Worm (Caenorhabditis elegans) whole organism, L4 larva: ENCODE results near the gene Y43F4A.1.
A peak's percentile ranks its signal among the peaks of the same experiment; 100 is the strongest.

Experiments used
- F10B5.3 ChIP-seq: sonication (generic microtip); optimal IDR thresholded peaks from 2 replicates; lab custom pipeline; 2016; ENCODE audit warnings: mild to moderate bottlenecking, missing genetic modification characterization, missing compliant biosample characterization
- F49E8.2 ChIP-seq: sonication (generic microtip); optimal IDR thresholded peaks from 2 replicates; lab custom pipeline; 2016; ENCODE audit warnings: missing compliant biosample characterization, mild to moderate bottlenecking, missing genetic modification characterization, borderline replicate concordance
- R02D3.7 ChIP-seq: fragments of 150-350 bp; sonication (generic microtip); optimal IDR thresholded peaks from 3 replicates; lab custom pipeline; 2014; ENCODE audit warnings: missing biosample characterization, missing genetic modification characterization
- Y105C5A.15 ChIP-seq: fragments of 200-800 bp; sonication (Bioruptor generic); IDR thresholded peaks from 2 replicates; pipeline ENCODE4 v1.3.6; 2022; ENCODE audit warnings: missing genetic modification characterization, missing compliant biosample characterization
- Y48G9A.11 ChIP-seq: fragments of 200-800 bp; sonication (Bioruptor generic); IDR thresholded peaks from 2 replicates; pipeline ENCODE4 v1.3.6; 2022; ENCODE audit warnings: missing genetic modification reagents, missing genetic modification characterization, missing compliant biosample characterization
- Y75B8A.6 ChIP-seq: fragments of 200-800 bp; sonication (Bioruptor generic); IDR thresholded peaks from 2 replicates; pipeline ENCODE4 v1.3.6; 2022; ENCODE audit warnings: missing genetic modification reagents, missing genetic modification characterization, missing compliant biosample characterization
- ZK546.5 ChIP-seq, 2 experiments: sonication (generic microtip); optimal IDR thresholded peaks; 2 replicates each; lab custom pipeline; 2017; ENCODE audit warnings: missing biosample characterization in 2 of 2, missing genetic modification characterization in 2 of 2
- aha-1 ChIP-seq: fragments of 150-350 bp; peaks from one replicate; lab custom pipeline; 2014; ENCODE audit warnings: missing biosample characterization, missing genetic modification characterization
- aly-2 ChIP-seq: sonication (generic microtip); optimal IDR thresholded peaks from 2 replicates; lab custom pipeline; 2018; ENCODE audit warnings: missing biosample characterization, missing genetic modification characterization
- ama-1 ChIP-seq: fragments of 150-350 bp; optimal IDR thresholded peaks from 2 replicates; lab custom pipeline; 2014; ENCODE audit warnings: inconsistent platforms, mixed read lengths
- attf-4 ChIP-seq: sonication (generic microtip); optimal IDR thresholded peaks from 3 replicates; lab custom pipeline; 2017; ENCODE audit warnings: missing biosample characterization, missing genetic modification characterization
- ceh-28 ChIP-seq: fragments of 150-350 bp; optimal IDR thresholded peaks from 2 replicates; lab custom pipeline; 2014; ENCODE audit warnings: missing biosample characterization, missing genetic modification reagents, missing genetic modification characterization
- ceh-32 ChIP-seq: sonication (generic microtip); optimal IDR thresholded peaks from 2 replicates; lab custom pipeline; 2016; ENCODE audit warnings: mild to moderate bottlenecking, missing genetic modification characterization, missing compliant biosample characterization; ENCODE audit not compliant: poor library complexity
- ceh-82 ChIP-seq: sonication (generic microtip); optimal IDR thresholded peaks from 2 replicates; lab custom pipeline; 2017; ENCODE audit warnings: missing biosample characterization, missing genetic modification characterization
- ces-1 ChIP-seq: fragments of 150-350 bp; sonication (generic microtip); optimal IDR thresholded peaks from 4 replicates; lab custom pipeline; 2014; ENCODE audit warnings: missing biosample characterization, missing genetic modification reagents, missing genetic modification characterization
- daf-12 ChIP-seq: fragments of 150-350 bp; optimal IDR thresholded peaks from 2 replicates; lab custom pipeline; 2014; ENCODE audit warnings: missing biosample characterization, missing genetic modification reagents, missing genetic modification characterization
- daf-16 ChIP-seq, 3 experiments: sonication (generic microtip); optimal IDR thresholded peaks; 2 replicates each; lab custom pipeline; 2016 to 2017; ENCODE audit warnings: missing genetic modification characterization in 3 of 3, missing genetic modification reagents in 3 of 3, mild to moderate bottlenecking in 2 of 3, missing compliant biosample characterization in 2 of 3, missing biosample characterization in 1 of 3, moderate library complexity in 1 of 3
- daf-19 ChIP-seq: fragments of 200-800 bp; sonication (Bioruptor generic); conservative IDR thresholded peaks from 2 replicates; pipeline ENCODE4 v1.3.6; 2022; ENCODE audit warnings: missing genetic modification characterization, missing compliant biosample characterization
- dmd-6 ChIP-seq: fragments of 200-800 bp; sonication (Bioruptor generic); IDR thresholded peaks from 2 replicates; pipeline ENCODE4 v1.3.6; 2022; ENCODE audit warnings: missing genetic modification reagents, missing genetic modification characterization, missing compliant biosample characterization
- dmd-8 ChIP-seq: fragments of 200-800 bp; sonication (Bioruptor generic); IDR thresholded peaks from 2 replicates; pipeline ENCODE4 v1.3.6; 2022; ENCODE audit warnings: missing genetic modification characterization, missing compliant biosample characterization
- fos-1 ChIP-seq: fragments of 150-350 bp; optimal IDR thresholded peaks from 2 replicates; lab custom pipeline; 2014; ENCODE audit warnings: missing biosample characterization, missing genetic modification characterization
- gei-8 ChIP-seq: fragments of 200-800 bp; sonication (Bioruptor generic); optimal IDR thresholded peaks from 2 replicates; lab custom pipeline; 2018; ENCODE audit warnings: mild to moderate bottlenecking, missing genetic modification characterization, missing compliant biosample characterization
- hlh-30 ChIP-seq: sonication (generic microtip); optimal IDR thresholded peaks from 2 replicates; lab custom pipeline; 2017; ENCODE audit warnings: antibody characterized with exemption, mild to moderate bottlenecking, missing genetic modification characterization, missing compliant biosample characterization; ENCODE audit not compliant: insufficient read depth
- hmg-1.1 ChIP-seq: fragments of 200-800 bp; sonication (Bioruptor generic); IDR thresholded peaks from 2 replicates; pipeline ENCODE4 v1.3.6; 2022; ENCODE audit warnings: missing genetic modification reagents, missing genetic modification characterization, missing compliant biosample characterization
- lin-1 ChIP-seq: fragments of 200-800 bp; sonication (Bioruptor generic); IDR thresholded peaks from 2 replicates; pipeline ENCODE4 v1.3.6; 2022; ENCODE audit warnings: missing genetic modification reagents, missing genetic modification characterization, missing compliant biosample characterization
- lin-15B ChIP-seq: fragments of 150-350 bp; sonication (generic microtip); optimal IDR thresholded peaks from 3 replicates; lab custom pipeline; 2014; ENCODE audit warnings: missing biosample characterization, missing genetic modification characterization
- lin-38 ChIP-seq: fragments of 200-800 bp; sonication (Bioruptor generic); IDR thresholded peaks from 2 replicates; pipeline ENCODE4 v1.3.6; 2022; ENCODE audit warnings: missing genetic modification reagents, missing genetic modification characterization, missing compliant biosample characterization
- madf-5 ChIP-seq, 2 experiments: fragments of 200-800 bp; sonication (Bioruptor generic); IDR thresholded peaks; 2 replicates each; pipeline ENCODE4 v1.3.6; 2022; ENCODE audit warnings: missing compliant biosample characterization in 2 of 2, missing genetic modification characterization in 2 of 2
- mdl-1 ChIP-seq, 2 experiments: fragments of 150-350 bp in 1 of 2; sonication (generic microtip) in 1 of 2; optimal IDR thresholded peaks; 2 replicates each; lab custom pipeline; 2014 to 2017; ENCODE audit warnings: missing biosample characterization in 2 of 2, missing genetic modification characterization in 2 of 2
- mes-2 ChIP-seq: sonication (generic microtip); optimal IDR thresholded peaks from 2 replicates; lab custom pipeline; 2016; ENCODE audit warnings: missing genotype, mild to moderate bottlenecking, missing genetic modification characterization, missing compliant biosample characterization; ENCODE audit not compliant: poor library complexity, severe bottlenecking
- mxl-2 ChIP-seq: fragments of 200-800 bp; sonication (Bioruptor generic); conservative IDR thresholded peaks from 2 replicates; pipeline ENCODE4 v1.3.6; 2022; ENCODE audit warnings: missing genetic modification reagents, missing genetic modification characterization, missing compliant biosample characterization
- mxl-3 ChIP-seq: fragments of 200-800 bp; sonication (Bioruptor generic); optimal IDR thresholded peaks from 2 replicates; lab custom pipeline; 2018; ENCODE audit warnings: mild to moderate bottlenecking, missing genetic modification characterization, missing compliant biosample characterization
- nhr-10 ChIP-seq: fragments of 150-350 bp; optimal IDR thresholded peaks from 2 replicates; lab custom pipeline; 2014; ENCODE audit warnings: missing biosample characterization, missing genetic modification characterization
- nhr-11 ChIP-seq: fragments of 150-350 bp; optimal IDR thresholded peaks from 2 replicates; lab custom pipeline; 2014; ENCODE audit warnings: missing biosample characterization, missing genetic modification characterization
- nhr-111 ChIP-seq: fragments of 200-800 bp; sonication (Bioruptor generic); optimal IDR thresholded peaks from 2 replicates; lab custom pipeline; 2018; ENCODE audit warnings: mild to moderate bottlenecking, missing genetic modification characterization, missing compliant biosample characterization
- nhr-237 ChIP-seq: sonication (generic microtip); optimal IDR thresholded peaks from 2 replicates; lab custom pipeline; 2017; ENCODE audit warnings: missing biosample characterization, missing genetic modification characterization
- nhr-28 ChIP-seq: fragments of 150-350 bp; optimal IDR thresholded peaks from 2 replicates; lab custom pipeline; 2014; ENCODE audit warnings: missing biosample characterization, missing genetic modification characterization
- nhr-41 ChIP-seq: fragments of 200-800 bp; sonication (Bioruptor generic); IDR thresholded peaks from 2 replicates; pipeline ENCODE4 v1.3.6; 2022; ENCODE audit warnings: missing genetic modification reagents, missing genetic modification characterization, missing compliant biosample characterization
- nhr-48 ChIP-seq: sonication (generic microtip); optimal IDR thresholded peaks from 2 replicates; lab custom pipeline; 2016; ENCODE audit warnings: mild to moderate bottlenecking, missing genetic modification characterization, missing compliant biosample characterization
- nhr-6 ChIP-seq: fragments of 150-350 bp; optimal IDR thresholded peaks from 2 replicates; lab custom pipeline; 2014; ENCODE audit warnings: missing biosample characterization, missing genetic modification characterization
- nhr-77 ChIP-seq: fragments of 150-350 bp; optimal IDR thresholded peaks from 2 replicates; lab custom pipeline; 2014; ENCODE audit warnings: missing biosample characterization, missing genetic modification characterization
- php-3 ChIP-seq: fragments of 200-800 bp; sonication (Bioruptor generic); IDR thresholded peaks from 2 replicates; pipeline ENCODE4 v1.3.6; 2022; ENCODE audit warnings: missing genetic modification reagents, missing genetic modification characterization, missing compliant biosample characterization
- pqm-1 ChIP-seq: sonication (generic microtip); optimal IDR thresholded peaks from 2 replicates; lab custom pipeline; 2017; ENCODE audit warnings: missing biosample characterization, missing genetic modification characterization
- rbr-2 ChIP-seq: sonication (generic microtip); optimal IDR thresholded peaks from 2 replicates; lab custom pipeline; 2016; ENCODE audit warnings: missing genotype, missing genetic modification characterization, missing compliant biosample characterization
- sdz-12 ChIP-seq: fragments of 200-800 bp; sonication (Bioruptor generic); optimal IDR thresholded peaks from 2 replicates; lab custom pipeline; 2018; ENCODE audit warnings: mild to moderate bottlenecking, missing genetic modification characterization, missing compliant biosample characterization
- skn-1 ChIP-seq: fragments of 150-350 bp; optimal IDR thresholded peaks from 2 replicates; lab custom pipeline; 2014; ENCODE audit warnings: missing biosample characterization, missing genetic modification characterization
- snpc-4 ChIP-seq: fragments of 150-350 bp; optimal IDR thresholded peaks from 2 replicates; lab custom pipeline; 2014; ENCODE audit warnings: missing biosample characterization, missing genetic modification characterization
- spr-3 ChIP-seq: fragments of 200-800 bp; sonication (Bioruptor generic); optimal IDR thresholded peaks from 2 replicates; lab custom pipeline; 2018; ENCODE audit warnings: mild to moderate bottlenecking, missing genetic modification characterization, missing compliant biosample characterization
- unc-130 ChIP-seq: sonication (generic microtip); optimal IDR thresholded peaks from 2 replicates; lab custom pipeline; 2016; ENCODE audit warnings: missing genetic modification reagents, missing genetic modification characterization, missing compliant biosample characterization
- zag-1 ChIP-seq: fragments of 150-350 bp; optimal IDR thresholded peaks from 2 replicates; lab custom pipeline; 2014; ENCODE audit warnings: missing biosample characterization, missing genetic modification characterization
- zip-11 ChIP-seq: fragments of 200-800 bp; sonication (Bioruptor generic); IDR thresholded peaks from 2 replicates; pipeline ENCODE4 v1.3.6; 2022; ENCODE audit warnings: missing genetic modification characterization, missing compliant biosample characterization
- zip-2 ChIP-seq: fragments of 150-350 bp; optimal IDR thresholded peaks from 2 replicates; lab custom pipeline; 2014; ENCODE audit warnings: missing biosample characterization, missing genetic modification characterization
- ztf-11 ChIP-seq: fragments of 150-350 bp; optimal IDR thresholded peaks from 2 replicates; lab custom pipeline; 2014; ENCODE audit warnings: missing biosample characterization, missing genetic modification characterization

The Y43F4A.1 gene

DNA sequence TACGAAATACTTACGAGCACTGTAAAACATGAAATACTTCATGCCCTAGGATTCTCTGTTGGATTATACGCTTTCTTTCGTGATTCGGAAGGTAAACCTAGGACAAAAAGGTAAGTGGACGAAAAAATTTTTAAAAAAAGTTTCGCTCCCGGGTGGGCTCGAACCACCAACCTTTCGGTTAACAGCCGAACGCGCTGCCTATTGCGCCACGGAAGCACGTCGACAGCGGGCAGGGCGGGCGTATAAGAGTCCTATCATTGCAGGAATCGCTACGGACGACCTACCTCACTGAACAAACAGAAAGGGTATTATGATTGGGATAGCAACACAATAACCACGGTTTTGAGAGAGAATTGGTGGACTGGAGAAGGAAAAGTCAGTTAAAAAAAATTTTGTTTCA lies 2.1 kb downstream of the Y43F4A.1 start (continued):
- TF ChIP-seq php-3 (GFP tag; lab: Robert Waterston, UW): 0 out of 2 replicates have a peak, but pooled peaks have one; percentile 18
- no peak for TF ChIP-seq pqm-1 (tag; lab: Kevin White, UChicago)
- TF ChIP-seq lin-15B (tag; lab: Kevin White, UChicago): no peak
- no peak for TF ChIP-seq nhr-111
- TF ChIP-seq nhr-11 (tag; lab: Kevin White, UChicago): no peak
- TF ChIP-seq lin-1 (GFP tag; lab: Robert Waterston, UW): no peak
- peak in 1 of 2 experiments; percentile 6 for TF ChIP-seq daf-16 (GFP tag; optimal IDR thresholded peaks at IDR 0.05; lab: Kevin White, UChicago)
- peak; percentile 45 for TF ChIP-seq daf-16 (tag; optimal IDR thresholded peaks at IDR 0.05; lab: Kevin White, UChicago)
- TF ChIP-seq nhr-10: no peak
- no peak for TF ChIP-seq zip-11
- TF ChIP-seq Y48G9A.11 (GFP tag; lab: Robert Waterston, UW): no peak; the same call in 1 of the 2 replicates
- no peak for TF ChIP-seq ama-1 (lab: Kevin White, UChicago)
- TF ChIP-seq madf-5 (GFP tag; IDR thresholded peaks at IDR 0.05; lab: Robert Waterston, UW): 0 out of 4 replicates have a peak, but pooled peaks of 1 of the 2 experiments have one; percentile 47
- no peak for TF ChIP-seq nhr-77
- TF ChIP-seq snpc-4 (tag; lab: Kevin White, UChicago): no peak
- TF ChIP-seq aly-2 (tag; lab: Kevin White, UChicago): no peak
- TF ChIP-seq nhr-28 (tag; lab: Kevin White, UChicago): no peak
- no peak for TF ChIP-seq Y75B8A.6 (GFP tag; lab: Robert Waterston, UW)
- no peak for TF ChIP-seq ztf-11
- TF ChIP-seq mxl-3 (GFP tag; lab: Kevin White, UChicago): no peak
- no peak for TF ChIP-seq F10B5.3 (tag; lab: Kevin White, UChicago)
- no peak for TF ChIP-seq daf-12 (tag; lab: Kevin White, UChicago)
- no peak for TF ChIP-seq mdl-1 (tag; optimal IDR thresholded peaks at IDR 0.05; lab: Kevin White, UChicago)
- peak; percentile 58 for TF ChIP-seq hmg-1.1 (GFP tag; lab: Robert Waterston, UW)
- TF ChIP-seq mes-2 (tag; lab: Kevin White, UChicago): peak; percentile 74
- TF ChIP-seq nhr-41 (GFP tag; lab: Robert Waterston, UW): 0 out of 2 replicates have a peak, but pooled peaks have one; percentile 5
- no peak for TF ChIP-seq nhr-6
- no peak for TF ChIP-seq fos-1 (tag; lab: Kevin White, UChicago)
- TF ChIP-seq R02D3.7: no peak
- no peak for TF ChIP-seq zag-1
- TF ChIP-seq ces-1 (GFP tag; lab: Kevin White, UChicago): no peak
- TF ChIP-seq hlh-30 (tag; lab: Kevin White, UChicago): peak; percentile 30
- no peak for TF ChIP-seq daf-19
- TF ChIP-seq Y105C5A.15 (GFP tag; lab: Robert Waterston, UW): no peak
- TF ChIP-seq aha-1 (tag; lab: Kevin White, UChicago): no peak
- no peak for TF ChIP-seq ceh-82 (tag; lab: Kevin White, UChicago)
- no peak for TF ChIP-seq ceh-32
- no peak for TF ChIP-seq rbr-2 (tag; lab: Kevin White, UChicago)
- TF ChIP-seq nhr-48 (tag; lab: Kevin White, UChicago): no peak
- peak; percentile 9 for TF ChIP-seq unc-130 (GFP tag; lab: Kevin White, UChicago)
- no peak for TF ChIP-seq dmd-6 (GFP tag; lab: Robert Waterston, UW)
- no peak; the same call in 1 of the 2 replicates for TF ChIP-seq lin-38
- no peak for TF ChIP-seq zip-2 (tag; lab: Kevin White, UChicago)
- no peak for TF ChIP-seq attf-4 (tag; lab: Kevin White, UChicago)
- no peak for TF ChIP-seq ceh-28 (tag; lab: Kevin White, UChicago)
- TF ChIP-seq ZK546.5 (tag; optimal IDR thresholded peaks at IDR 0.05; lab: Kevin White, UChicago): no peak
- no peak for TF ChIP-seq mxl-2 (GFP tag; lab: Robert Waterston, UW)
- TF ChIP-seq skn-1 (tag; lab: Kevin White, UChicago): no peak
- TF ChIP-seq nhr-237 (tag; lab: Kevin White, UChicago): no peak
- TF ChIP-seq dmd-8 (GFP tag; lab: Robert Waterston, UW): 0 out of 2 replicates have a peak, but pooled peaks have one; percentile 27
- TF ChIP-seq sdz-12 (GFP tag; lab: Kevin White, UChicago): no peak
- TF ChIP-seq spr-3 (GFP tag; lab: Kevin White, UChicago): no peak
- TF ChIP-seq gei-8 (GFP tag; lab: Kevin White, UChicago): no peak
- no peak for TF ChIP-seq F49E8.2 (tag; lab: Kevin White, UChicago)
